Worm (Caenorhabditis elegans): ENCODE results near the gene W03G1.5.
A peak's percentile ranks its signal among the peaks of the same experiment; 100 is the strongest.

The W03G1.5 gene

DNA sequence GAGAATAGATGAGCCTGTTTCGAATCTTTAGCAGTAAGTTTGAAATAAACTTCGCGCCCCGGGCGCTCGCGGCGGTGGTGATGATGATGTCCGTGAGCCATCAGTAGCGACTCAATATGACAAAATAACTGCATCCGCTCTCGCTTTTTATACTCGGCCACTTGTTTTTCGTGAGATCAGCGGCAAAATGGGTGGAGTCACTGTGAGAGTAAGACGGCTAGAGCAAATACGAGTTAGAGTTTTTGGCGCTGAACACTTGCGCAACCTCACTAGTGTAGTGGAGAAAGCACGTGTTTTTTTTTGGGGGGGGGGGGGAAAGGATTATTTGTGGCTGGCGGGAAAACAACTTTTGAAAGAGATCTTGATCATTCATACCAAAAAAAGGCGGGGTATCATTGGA, at the start of gene W03G1.5:
TSS of gene W03G1.5 (minus strand) at position 101 of the 400 bp plus-strand sequence.
- peak; percentile 3 for TF ChIP-seq nhr-11 (tag; optimal IDR thresholded peaks at IDR 0.05)
- no peak for TF ChIP-seq egl-43 (GFP tag; IDR thresholded peaks at IDR 0.05)

ce11 chrIV:554005-554404, 47.7 kb upstream of the W03G1.5 start:
- TF ChIP-seq unc-62 (GFP tag; optimal IDR thresholded peaks at IDR 0.05 in 1 of 2) (peak in 1 of 2 experiments; percentile 23), unc-62 (tag; optimal IDR thresholded peaks at IDR 0.05) (no peak), ceh-20 (GFP tag; IDR thresholded peaks at IDR 0.05) (no peak), T20F7.1 (GFP tag; optimal IDR thresholded peaks at IDR 0.05) (no peak), lir-3 (tag; optimal IDR thresholded peaks at IDR 0.05) (no peak)

DNA sequence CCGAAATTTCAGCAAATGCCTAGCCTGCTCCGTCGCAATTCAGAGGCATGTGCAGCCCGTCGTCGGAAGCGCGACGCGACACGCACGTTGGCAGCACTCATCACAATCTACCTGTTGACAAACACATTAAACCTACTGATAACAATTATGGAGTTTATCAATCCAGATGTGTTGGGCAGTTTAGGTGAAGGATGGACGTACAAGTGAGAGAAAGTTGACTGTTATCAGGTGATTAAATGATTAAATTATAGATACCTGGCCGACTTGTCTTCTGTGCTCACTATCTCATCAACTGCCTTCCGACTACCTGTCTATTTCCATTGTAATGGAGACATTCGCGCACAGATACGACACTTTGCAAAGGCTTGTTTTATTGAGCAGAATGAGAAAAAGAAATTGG, 45.6 kb upstream of the W03G1.5 start:
- TF ChIP-seq F10B5.3 (tag; optimal IDR thresholded peaks at IDR 0.05), result no peak
- TF ChIP-seq ceh-20 (GFP tag; IDR thresholded peaks at IDR 0.05), result 0 out of 2 replicates have a peak, but pooled peaks have one; percentile 40
- TF ChIP-seq lim-7 (GFP tag; IDR thresholded peaks at IDR 0.05), result no peak
- TF ChIP-seq ceh-82 (tag; optimal IDR thresholded peaks at IDR 0.05), result no peak
- TF ChIP-seq mxl-3 (GFP tag; optimal IDR thresholded peaks at IDR 0.05), result peak; percentile 46
- peak; percentile 32 for TF ChIP-seq nhr-48 (tag; optimal IDR thresholded peaks at IDR 0.05)
- no peak for TF ChIP-seq aly-2 (tag; optimal IDR thresholded peaks at IDR 0.05)
- TF ChIP-seq daf-16 (GFP tag; optimal IDR thresholded peaks at IDR 0.05), result peak in 1 of 2 experiments; percentile 70
- peak; percentile 83 for TF ChIP-seq daf-16 (tag; optimal IDR thresholded peaks at IDR 0.05)
- no peak for TF ChIP-seq lin-13 (GFP tag; optimal IDR thresholded peaks at IDR 0.05)
- peak; percentile 91 for TF ChIP-seq dmd-6 (GFP tag; IDR thresholded peaks at IDR 0.05)
- TF ChIP-seq mdt-29 (GFP tag; IDR thresholded peaks at IDR 0.05), result no peak
- TF ChIP-seq lin-1 (GFP tag; IDR thresholded peaks at IDR 0.05), result peak; percentile 90
- TF ChIP-seq ces-1 (GFP tag; optimal IDR thresholded peaks at IDR 0.05), result no peak
- TF ChIP-seq zip-2 (tag; optimal IDR thresholded peaks at IDR 0.05), result no peak
- TF ChIP-seq sdz-12 (GFP tag; optimal IDR thresholded peaks at IDR 0.05), result no peak
- TF ChIP-seq unc-62 (GFP tag; optimal IDR thresholded peaks at IDR 0.05 in 1 of 2), result peak in 1 of 2 experiments; percentile 31
- no peak for TF ChIP-seq unc-62 (tag; optimal IDR thresholded peaks at IDR 0.05)
- no peak for TF ChIP-seq nhr-28 (tag; optimal IDR thresholded peaks at IDR 0.05)
- TF ChIP-seq tra-1 (GFP tag; IDR thresholded peaks at IDR 0.05), result peak; percentile 91
- TF ChIP-seq nhr-6 (tag; optimal IDR thresholded peaks at IDR 0.05), result no peak
- peak; percentile 59 for TF ChIP-seq pqm-1 (tag; optimal IDR thresholded peaks at IDR 0.05)
- no peak for TF ChIP-seq aha-1 (tag)

DNA sequence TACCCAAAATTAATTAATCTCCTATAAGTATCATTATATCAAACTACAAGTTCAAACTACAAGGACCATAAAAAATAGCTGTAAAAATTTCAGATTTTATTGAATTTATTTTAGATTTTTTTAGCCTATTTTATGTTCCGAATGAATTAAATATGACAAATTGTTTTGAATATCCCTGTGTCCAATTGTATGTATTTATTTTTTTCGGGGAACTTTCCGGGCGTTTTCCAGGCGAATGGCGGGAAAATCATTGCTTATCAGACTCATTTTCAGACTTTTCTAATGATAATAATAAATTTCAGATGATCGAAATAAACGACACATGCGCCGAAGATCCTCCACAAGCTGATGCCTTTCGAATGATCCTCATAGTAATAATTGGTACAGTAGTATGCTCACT, 41.7 kb upstream of the W03G1.5 start, which contains the start of gene F56A11.4:
TSS of gene F56A11.4 (plus strand) at position 301 of the 400 bp plus-strand sequence.
- no peak for TF ChIP-seq nhr-111 (GFP tag; optimal IDR thresholded peaks at IDR 0.05)
- no peak for TF ChIP-seq dmd-8 (GFP tag; IDR thresholded peaks at IDR 0.05)
- TF ChIP-seq mdl-1 (tag; optimal IDR thresholded peaks at IDR 0.05), result no peak
- no peak for TF ChIP-seq hlh-30 (tag; optimal IDR thresholded peaks at IDR 0.05; ENCODE audit: insufficient read depth)
- TF ChIP-seq lir-3 (tag; optimal IDR thresholded peaks at IDR 0.05), result no peak
- TF ChIP-seq Y5F2A.4 (GFP tag; optimal IDR thresholded peaks at IDR 0.05), result no peak
- no peak for TF ChIP-seq ztf-7 (tag; optimal IDR thresholded peaks at IDR 0.05)
- no peak for TF ChIP-seq ZK337.2 (GFP tag; IDR thresholded peaks at IDR 0.05)
- no peak for TF ChIP-seq spr-1 (tag; optimal IDR thresholded peaks at IDR 0.05)
- TF ChIP-seq daf-19 (GFP tag; conservative IDR thresholded peaks at IDR 0.05), result no peak
- no peak for TF ChIP-seq tra-1 (GFP tag; IDR thresholded peaks at IDR 0.05)
- no peak for TF ChIP-seq unc-130 (GFP tag; optimal IDR thresholded peaks at IDR 0.05)
- no peak for TF ChIP-seq ceh-20 (GFP tag; IDR thresholded peaks at IDR 0.05)
- no peak for TF ChIP-seq attf-4 (tag; optimal IDR thresholded peaks at IDR 0.05)
- TF ChIP-seq hmg-1.1 (GFP tag; IDR thresholded peaks at IDR 0.05), result no peak
- TF ChIP-seq spr-3 (GFP tag; optimal IDR thresholded peaks at IDR 0.05), result no peak
- TF ChIP-seq ceh-44 (GFP tag; IDR thresholded peaks at IDR 0.05), result no peak
- no peak for TF ChIP-seq daf-16 (GFP tag; optimal IDR thresholded peaks at IDR 0.05)
- TF ChIP-seq daf-16 (tag; optimal IDR thresholded peaks at IDR 0.05), result no peak

Measured in whole organism, L4 larva.